Worm (Caenorhabditis elegans): ENCODE results near the gene F54D5.17.
A peak's percentile ranks its signal among the peaks of the same experiment; 100 is the strongest.

- peak; percentile 11 for TF ChIP-seq flh-1 (GFP tag; optimal IDR thresholded peaks at IDR 0.05)
- peak; percentile 4 for TF ChIP-seq hlh-1 (tag; optimal IDR thresholded peaks at IDR 0.05)
- peak; percentile 3 for TF ChIP-seq nhr-12 (tag; optimal IDR thresholded peaks at IDR 0.05)
- no peak for TF ChIP-seq lin-13 (tag; optimal IDR thresholded peaks at IDR 0.05)
- TF ChIP-seq blmp-1 (tag; optimal IDR thresholded peaks at IDR 0.05): no peak
- no peak for TF ChIP-seq zip-8 (tag; optimal IDR thresholded peaks at IDR 0.05)
- TF ChIP-seq pha-4 (tag; optimal IDR thresholded peaks at IDR 0.05): no peak
- TF ChIP-seq nhr-76 (tag; optimal IDR thresholded peaks at IDR 0.05): no peak
- no peak for TF ChIP-seq cnd-1 (tag; optimal IDR thresholded peaks at IDR 0.05)
- TF ChIP-seq nhr-28 (tag; optimal IDR thresholded peaks at IDR 0.05): no peak
- TF ChIP-seq lsy-2 (tag; optimal IDR thresholded peaks at IDR 0.05): no peak
Observed at ce11 chrII:11547254-11547687, 9.2 kb upstream of the F54D5.17 start, which contains the start of gene F54D5.7.
